Worm (Caenorhabditis elegans): Measurements from ENCODE around the gene F35E12.10.

ce11 chrV:13725574-13725973, 23.0 kb downstream of the F35E12.10 start, which contains the start of gene fbxa-181:
- TF ChIP-seq ceh-82 (tag; optimal IDR thresholded peaks at IDR 0.05): no peak
- no peak for TF ChIP-seq unc-62 (GFP tag; optimal IDR thresholded peaks at IDR 0.05)
- TF ChIP-seq ztf-11 (tag; optimal IDR thresholded peaks at IDR 0.05): no peak
- no peak for TF ChIP-seq ZK546.5 (tag; optimal IDR thresholded peaks at IDR 0.05)
- no peak for TF ChIP-seq ama-1 (optimal IDR thresholded peaks at IDR 0.05)
- TF ChIP-seq elt-1 (tag; optimal IDR thresholded peaks at IDR 0.05): no peak
- no peak for TF ChIP-seq sma-9 (GFP tag; optimal IDR thresholded peaks at IDR 0.05)
- no peak for TF ChIP-seq sma-9 (tag; optimal IDR thresholded peaks at IDR 0.05)
- TF ChIP-seq nhr-12 (tag; optimal IDR thresholded peaks at IDR 0.05): no peak
- no peak for TF ChIP-seq unc-39 (tag; optimal IDR thresholded peaks at IDR 0.05)
- no peak for TF ChIP-seq ztf-4 (tag; optimal IDR thresholded peaks at IDR 0.05)
- no peak for TF ChIP-seq snpc-4 (tag; optimal IDR thresholded peaks at IDR 0.05)
- TF ChIP-seq egl-27 (tag; optimal IDR thresholded peaks at IDR 0.05): no peak
- TF ChIP-seq fos-1 (tag; optimal IDR thresholded peaks at IDR 0.05): no peak
